Worm (Caenorhabditis elegans) whole organism, L2 larva: ENCODE data around the gene glb-29.
A peak's percentile ranks its signal among the peaks of the same experiment; 100 is the strongest.

Source experiments
- C34F6.9 ChIP-seq: fragments of 150-350 bp; optimal IDR thresholded peaks from 2 replicates; lab custom pipeline; 2014; ENCODE audit warnings: missing biosample characterization, missing genetic modification characterization
- F13H6.1 ChIP-seq: sonication (generic microtip); optimal IDR thresholded peaks from 2 replicates; lab custom pipeline; 2016; ENCODE audit warnings: missing genetic modification characterization, missing compliant biosample characterization
- R02D3.7 ChIP-seq: fragments of 150-350 bp; optimal IDR thresholded peaks from 2 replicates; lab custom pipeline; 2014; ENCODE audit warnings: missing biosample characterization, missing genetic modification characterization
- Y55F3AM.14 ChIP-seq: fragments of 200-800 bp; sonication (Bioruptor generic); optimal IDR thresholded peaks from 2 replicates; lab custom pipeline; 2018; ENCODE audit warnings: mild to moderate bottlenecking, missing genetic modification characterization, missing compliant biosample characterization
- ZK546.5 ChIP-seq: sonication (generic microtip); optimal IDR thresholded peaks from 2 replicates; lab custom pipeline; 2017; ENCODE audit warnings: missing biosample characterization, missing genetic modification characterization
- alr-1 ChIP-seq: fragments of 150-350 bp; optimal IDR thresholded peaks from 2 replicates; lab custom pipeline; 2014; ENCODE audit warnings: missing biosample characterization, missing genetic modification characterization
- aly-2 ChIP-seq: fragments of 150-350 bp; optimal IDR thresholded peaks from 2 replicates; lab custom pipeline; 2014; ENCODE audit warnings: missing biosample characterization, missing genetic modification characterization
- ama-1 ChIP-seq: fragments of 150-350 bp; optimal IDR thresholded peaks from 2 replicates; lab custom pipeline; 2018; ENCODE audit warnings: inconsistent platforms
- blmp-1 ChIP-seq: sonication (generic microtip); optimal IDR thresholded peaks from 2 replicates; lab custom pipeline; 2017; ENCODE audit warnings: missing genetic modification characterization, mild to moderate bottlenecking, missing compliant biosample characterization, antibody characterized with exemption, moderate library complexity; ENCODE audit not compliant: insufficient read depth
- ceh-16 ChIP-seq: fragments of 150-350 bp; optimal IDR thresholded peaks from 2 replicates; lab custom pipeline; 2014; ENCODE audit warnings: missing biosample characterization, missing genetic modification characterization
- ceh-82 ChIP-seq: fragments of 150-350 bp; optimal IDR thresholded peaks from 2 replicates; lab custom pipeline; 2014; ENCODE audit warnings: missing biosample characterization, missing genetic modification characterization
- crh-2 ChIP-seq: sonication (generic microtip); optimal IDR thresholded peaks from 2 replicates; lab custom pipeline; 2017; ENCODE audit warnings: missing biosample characterization, missing genetic modification characterization
- egl-27 ChIP-seq: sonication (generic microtip); optimal IDR thresholded peaks from 3 replicates; lab custom pipeline; 2017; ENCODE audit warnings: missing biosample characterization, missing genetic modification reagents, missing genetic modification characterization
- elt-1 ChIP-seq: fragments of 150-350 bp; optimal IDR thresholded peaks from 2 replicates; lab custom pipeline; 2014; ENCODE audit warnings: missing biosample characterization, missing genetic modification characterization
- elt-3 ChIP-seq: sonication (generic microtip); optimal IDR thresholded peaks from 2 replicates; lab custom pipeline; 2017; ENCODE audit warnings: missing biosample characterization, missing genetic modification characterization
- fos-1 ChIP-seq: fragments of 150-350 bp; optimal IDR thresholded peaks from 2 replicates; lab custom pipeline; 2014; ENCODE audit warnings: missing biosample characterization, missing genetic modification characterization
- gmeb-1 ChIP-seq: fragments of 150-350 bp; optimal IDR thresholded peaks from 2 replicates; lab custom pipeline; 2014; ENCODE audit warnings: missing biosample characterization, missing genetic modification characterization
- lin-11 ChIP-seq: fragments of 150-350 bp; sonication (generic microtip); optimal IDR thresholded peaks from 2 replicates; lab custom pipeline; 2014; ENCODE audit warnings: missing biosample characterization, missing genetic modification characterization, inconsistent platforms, mixed read lengths
- lin-39 ChIP-seq: fragments of 150-350 bp; optimal IDR thresholded peaks from 2 replicates; lab custom pipeline; 2014; ENCODE audit warnings: missing biosample characterization, missing genetic modification reagents, missing genetic modification characterization
- lsy-2 ChIP-seq, 2 experiments: fragments of 150-350 bp in 1 of 2; sonication (generic microtip) in 1 of 2; optimal IDR thresholded peaks; 2 replicates each; lab custom pipeline; 2014 to 2017; ENCODE audit warnings: missing biosample characterization in 2 of 2, missing genetic modification characterization in 2 of 2
- mab-5 ChIP-seq: fragments of 150-350 bp; optimal IDR thresholded peaks from 2 replicates; lab custom pipeline; 2014; ENCODE audit warnings: missing biosample characterization, missing genetic modification characterization
- mbf-1 ChIP-seq: sonication (generic microtip); optimal IDR thresholded peaks from 2 replicates; lab custom pipeline; 2017; ENCODE audit warnings: missing biosample characterization, missing genetic modification characterization
- mdl-1 ChIP-seq, 2 experiments: fragments of 150-350 bp in 1 of 2; sonication (generic microtip) in 1 of 2; optimal IDR thresholded peaks; 2 replicates each; lab custom pipeline; 2017; ENCODE audit warnings: missing biosample characterization in 2 of 2, missing genetic modification characterization in 2 of 2
- nhr-10 ChIP-seq: sonication (generic microtip); optimal IDR thresholded peaks from 2 replicates; lab custom pipeline; 2017; ENCODE audit warnings: missing biosample characterization, missing genetic modification characterization
- nhr-11 ChIP-seq: fragments of 150-350 bp; optimal IDR thresholded peaks from 2 replicates; lab custom pipeline; 2014; ENCODE audit warnings: missing biosample characterization, missing genetic modification characterization
- nhr-12 ChIP-seq: fragments of 150-350 bp; optimal IDR thresholded peaks from 2 replicates; lab custom pipeline; 2014; ENCODE audit warnings: missing biosample characterization, missing genetic modification characterization
- nhr-129 ChIP-seq: fragments of 150-350 bp; optimal IDR thresholded peaks from 2 replicates; lab custom pipeline; 2014; ENCODE audit warnings: missing biosample characterization, missing genetic modification characterization
- nhr-21 ChIP-seq: fragments of 150-350 bp; optimal IDR thresholded peaks from 2 replicates; lab custom pipeline; 2014; ENCODE audit warnings: missing biosample characterization, missing genetic modification characterization
- nhr-23 ChIP-seq: fragments of 150-350 bp; optimal IDR thresholded peaks from 2 replicates; lab custom pipeline; 2014; ENCODE audit warnings: missing biosample characterization, missing genetic modification reagents, missing genetic modification characterization
- nhr-237 ChIP-seq: fragments of 150-350 bp; optimal IDR thresholded peaks from 2 replicates; lab custom pipeline; 2014; ENCODE audit warnings: missing biosample characterization, missing genetic modification characterization
- nhr-25 ChIP-seq: fragments of 150-350 bp; sonication (generic microtip); optimal IDR thresholded peaks from 3 replicates; lab custom pipeline; 2014; ENCODE audit warnings: missing biosample characterization, missing genetic modification characterization
- nhr-6 ChIP-seq: fragments of 150-350 bp; optimal IDR thresholded peaks from 2 replicates; lab custom pipeline; 2014; ENCODE audit warnings: missing biosample characterization, missing genetic modification characterization
- nhr-77 ChIP-seq: fragments of 150-350 bp; optimal IDR thresholded peaks from 2 replicates; lab custom pipeline; 2014; ENCODE audit warnings: missing biosample characterization, missing genetic modification characterization
- peb-1 ChIP-seq: fragments of 150-350 bp; optimal IDR thresholded peaks from 2 replicates; lab custom pipeline; 2014; ENCODE audit warnings: missing biosample characterization, missing genetic modification characterization
- sem-4 ChIP-seq: fragments of 150-350 bp; optimal IDR thresholded peaks from 2 replicates; lab custom pipeline; 2014; ENCODE audit warnings: missing biosample characterization, missing genetic modification reagents, missing genetic modification characterization
- skn-1 ChIP-seq: sonication (generic microtip); optimal IDR thresholded peaks from 2 replicates; lab custom pipeline; 2017; ENCODE audit warnings: missing biosample characterization, missing genetic modification characterization
- sma-3 ChIP-seq: sonication (generic microtip); optimal IDR thresholded peaks from 2 replicates; lab custom pipeline; 2016; ENCODE audit warnings: missing genetic modification reagents, missing genetic modification characterization, missing compliant biosample characterization
- sma-9 ChIP-seq, 2 experiments: fragments of 150-350 bp in 1 of 2; sonication (generic microtip) in 1 of 2; optimal IDR thresholded peaks; 2 replicates each; lab custom pipeline; 2014 to 2016; ENCODE audit warnings: missing genetic modification characterization in 2 of 2, mild to moderate bottlenecking in 1 of 2, missing biosample characterization in 1 of 2, missing compliant biosample characterization in 1 of 2, missing genetic modification reagents in 1 of 2, moderate library complexity in 1 of 2
- snpc-4 ChIP-seq: fragments of 150-350 bp; optimal IDR thresholded peaks from 2 replicates; lab custom pipeline; 2014; ENCODE audit warnings: missing biosample characterization, missing genetic modification characterization
- unc-39 ChIP-seq: fragments of 150-350 bp; optimal IDR thresholded peaks from 2 replicates; lab custom pipeline; 2014; ENCODE audit warnings: missing biosample characterization, missing genetic modification characterization
- unc-55 ChIP-seq: fragments of 150-350 bp; sonication (generic microtip); optimal IDR thresholded peaks from 3 replicates; lab custom pipeline; 2014; ENCODE audit warnings: missing biosample characterization, missing genetic modification reagents, missing genetic modification characterization
- unc-62 ChIP-seq: fragments of 150-350 bp; optimal IDR thresholded peaks from 2 replicates; lab custom pipeline; 2014; ENCODE audit warnings: missing biosample characterization, missing genetic modification reagents, missing genetic modification characterization
- zag-1 ChIP-seq: fragments of 150-350 bp; optimal IDR thresholded peaks from 2 replicates; lab custom pipeline; 2014; ENCODE audit warnings: missing biosample characterization, missing genetic modification characterization
- ztf-1 ChIP-seq: fragments of 200-800 bp; sonication (Bioruptor generic); conservative IDR thresholded peaks from 2 replicates; pipeline ENCODE4 v1.3.6; 2022; ENCODE audit warnings: missing genetic modification characterization, missing compliant biosample characterization
- ztf-11 ChIP-seq: sonication (generic microtip); optimal IDR thresholded peaks from 2 replicates; lab custom pipeline; 2017; ENCODE audit warnings: missing biosample characterization, missing genetic modification characterization

Gene glb-29

DNA sequence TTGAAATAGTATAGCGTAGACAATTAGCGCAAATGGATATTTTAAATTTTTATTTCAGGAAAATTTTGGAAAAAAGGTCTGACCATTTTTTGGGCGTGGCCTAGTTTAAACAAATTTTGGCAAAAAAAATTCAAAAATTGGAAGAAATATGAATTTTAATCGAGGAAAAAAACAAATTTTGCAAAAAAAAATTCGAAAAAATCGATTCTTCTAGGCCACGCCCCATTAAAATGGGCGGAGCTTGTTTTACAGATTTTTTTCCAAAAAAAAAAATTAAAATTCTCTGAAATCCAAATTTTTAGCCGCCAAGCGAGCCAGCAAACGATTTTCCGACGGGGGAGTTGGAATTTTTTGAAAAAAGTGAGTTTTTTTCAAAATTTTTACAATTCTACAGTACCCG lies 40.4 kb downstream of the glb-29 start, which contains the start of gene nadk-2:
TSS of gene nadk-2 (plus strand) at position 301 of the 400 bp plus-strand sequence.
- no peak for TF ChIP-seq nhr-129 (tag; lab: Kevin White, UChicago)
- TF ChIP-seq Y55F3AM.14 (GFP tag; lab: Kevin White, UChicago): no peak
- TF ChIP-seq skn-1 (tag; lab: Kevin White, UChicago): no peak
- TF ChIP-seq ama-1 (lab: Kevin White, UChicago): no peak
- no peak for TF ChIP-seq sma-9 (GFP tag; optimal IDR thresholded peaks at IDR 0.05; lab: Kevin White, UChicago)
- no peak for TF ChIP-seq sma-9 (tag; optimal IDR thresholded peaks at IDR 0.05; lab: Kevin White, UChicago)
- no peak for TF ChIP-seq nhr-23 (tag; lab: Kevin White, UChicago)
- TF ChIP-seq mbf-1 (tag; lab: Kevin White, UChicago): no peak
- TF ChIP-seq mdl-1 (tag; optimal IDR thresholded peaks at IDR 0.05; lab: Kevin White, UChicago): no peak
- TF ChIP-seq sem-4 (tag; lab: Kevin White, UChicago): no peak
- no peak for TF ChIP-seq lin-39 (tag; lab: Kevin White, UChicago)
- TF ChIP-seq lsy-2 (tag; optimal IDR thresholded peaks at IDR 0.05; lab: Kevin White, UChicago): no peak
- TF ChIP-seq ZK546.5 (tag; lab: Kevin White, UChicago): no peak
- TF ChIP-seq ceh-82 (tag; lab: Kevin White, UChicago): no peak
- no peak for TF ChIP-seq nhr-25
- TF ChIP-seq R02D3.7: no peak

DNA sequence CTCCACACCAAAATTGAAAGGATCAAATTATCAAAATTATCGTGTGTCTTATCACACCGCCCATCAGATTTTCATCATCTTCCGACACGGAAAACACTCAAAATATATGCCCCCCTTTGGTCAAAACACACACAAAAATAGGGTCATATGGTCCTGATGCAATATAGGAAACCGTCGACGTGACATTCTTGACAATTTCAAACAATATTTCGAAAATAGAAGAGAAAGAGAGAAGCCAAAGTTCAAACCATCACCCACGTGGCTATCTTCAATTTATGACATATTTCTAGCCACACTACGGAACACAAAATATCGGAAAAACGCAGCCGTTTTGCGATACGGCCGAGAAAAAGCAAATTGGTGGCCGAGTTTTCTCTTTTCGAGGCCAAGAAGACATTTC lies 41.7 kb downstream of the glb-29 start:
- TF ChIP-seq nhr-237 (tag; lab: Kevin White, UChicago) (no peak), gmeb-1 (tag; lab: Kevin White, UChicago) (peak; percentile 18), nhr-23 (tag; lab: Kevin White, UChicago) (no peak), elt-1 (tag; lab: Kevin White, UChicago) (no peak), unc-62 (GFP tag; lab: Kevin White, UChicago) (no peak), nhr-25 (peak; percentile 76), mbf-1 (tag; lab: Kevin White, UChicago) (no peak), ceh-82 (tag; lab: Kevin White, UChicago) (no peak), nhr-21 (tag; lab: Kevin White, UChicago) (peak; percentile 82), sem-4 (tag; lab: Kevin White, UChicago) (no peak), unc-55 (GFP tag; lab: Kevin White, UChicago) (no peak), crh-2 (peak; percentile 60), skn-1 (tag; lab: Kevin White, UChicago) (no peak), lsy-2 (tag; optimal IDR thresholded peaks at IDR 0.05; lab: Kevin White, UChicago) (peak in 1 of 2 experiments; percentile 24), ZK546.5 (tag; lab: Kevin White, UChicago) (no peak), ztf-11 (tag; lab: Kevin White, UChicago) (no peak), nhr-12 (tag; lab: Kevin White, UChicago) (no peak), blmp-1 (tag; lab: Kevin White, UChicago) (no peak), unc-39 (tag; lab: Kevin White, UChicago) (no peak), peb-1 (tag; lab: Kevin White, UChicago) (no peak), C34F6.9 (no peak), snpc-4 (tag; lab: Kevin White, UChicago) (no peak), mab-5 (tag; lab: Kevin White, UChicago) (no peak), mdl-1 (tag; optimal IDR thresholded peaks at IDR 0.05; lab: Kevin White, UChicago) (peak in 1 of 2 experiments; percentile 40), sma-9 (GFP tag; optimal IDR thresholded peaks at IDR 0.05; lab: Kevin White, UChicago) (peak; percentile 81), sma-9 (tag; optimal IDR thresholded peaks at IDR 0.05; lab: Kevin White, UChicago) (no peak), fos-1 (tag; lab: Kevin White, UChicago) (no peak), sma-3 (peak; percentile 3), aly-2 (tag; lab: Kevin White, UChicago) (no peak), nhr-129 (tag; lab: Kevin White, UChicago) (peak; percentile 97), elt-3 (tag; lab: Kevin White, UChicago) (no peak), R02D3.7 (no peak), lin-39 (tag; lab: Kevin White, UChicago) (no peak), F13H6.1 (tag; lab: Kevin White, UChicago) (no peak), ztf-1 (GFP tag; lab: Robert Waterston, UW) (no peak), ama-1 (lab: Kevin White, UChicago) (no peak), zag-1 (tag; lab: Kevin White, UChicago) (no peak), nhr-6 (tag; lab: Kevin White, UChicago) (no peak), nhr-10 (tag; lab: Kevin White, UChicago) (no peak), egl-27 (tag; lab: Kevin White, UChicago) (no peak), nhr-77 (no peak), nhr-11 (no peak), lin-11 (tag; lab: Kevin White, UChicago) (no peak), ceh-16 (no peak), alr-1 (tag; lab: Kevin White, UChicago) (no peak)
- TF ChIP-seq, all 48 proteins: peak for 9
